Fruit fly (Drosophila melanogaster) whole organism, pupa: ENCODE data around the gene Coq6.

Experiments used
- CG15710 ChIP-seq: fragments of 200-800 bp; sonication (Bioruptor generic); optimal IDR thresholded peaks from 2 replicates; lab custom pipeline; 2018; ENCODE audit warnings: missing biosample characterization, mild to moderate bottlenecking, missing genetic modification characterization, moderate library complexity
- D1 ChIP-seq: fragments of 200-800 bp; sonication (Bioruptor generic); optimal IDR thresholded peaks from 2 replicates; lab custom pipeline; 2018; ENCODE audit warnings: missing biosample characterization, mild to moderate bottlenecking, missing genetic modification characterization, moderate library complexity
- EcR ChIP-seq: fragments of 200-800 bp; sonication (Bioruptor generic); optimal IDR thresholded peaks from 3 replicates; lab custom pipeline; 2019; ENCODE audit warnings: missing biosample characterization, missing genetic modification characterization, mild to moderate bottlenecking, moderate library complexity, missing genetic modification reagents

DNA sequence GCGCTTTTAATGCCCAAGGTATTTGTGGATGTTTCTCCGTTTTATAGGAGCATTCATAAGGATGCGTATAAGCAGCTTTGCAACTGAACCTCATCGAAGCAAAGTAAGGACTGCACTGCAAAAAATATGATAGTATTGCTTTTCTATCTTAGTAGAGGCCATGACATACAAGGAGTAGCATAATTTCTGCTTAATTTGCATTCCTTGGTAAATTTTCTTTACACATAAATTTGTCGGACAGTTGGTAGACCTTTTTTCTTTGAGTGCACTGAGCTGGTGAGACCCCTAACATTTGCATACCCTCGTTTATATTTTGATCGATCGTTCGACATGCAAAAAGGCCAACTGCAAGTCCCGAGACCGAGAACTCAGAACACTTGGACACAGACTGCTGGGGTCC lies 39.1 kb downstream of the Coq6 start:
- no peak for TF ChIP-seq D1 (tag; lab: Kevin White, UChicago)
- no peak for TF ChIP-seq EcR (GFP tag; lab: Kevin White, UChicago)
- peak; percentile 67 for TF ChIP-seq CG15710 (tag; lab: Kevin White, UChicago)
